Worm (Caenorhabditis elegans): ENCODE results near the gene T27F7.12.

T27F7.12 gene

ce11 chrII:4967636-4968035 is 22.3 kb upstream of the T27F7.12 start:
- TF ChIP-seq blmp-1 (tag; optimal IDR thresholded peaks at IDR 0.05), result no peak
- TF ChIP-seq ces-1 (GFP tag; optimal IDR thresholded peaks at IDR 0.05), result no peak
- TF ChIP-seq mls-2 (tag; optimal IDR thresholded peaks at IDR 0.05), result no peak
- no peak for TF ChIP-seq sem-2 (GFP tag; optimal IDR thresholded peaks at IDR 0.05)
- TF ChIP-seq tbx-8 (GFP tag; optimal IDR thresholded peaks at IDR 0.05), result no peak
- TF ChIP-seq ceh-39 (tag; optimal IDR thresholded peaks at IDR 0.05), result no peak
- no peak for TF ChIP-seq nhr-12 (tag; optimal IDR thresholded peaks at IDR 0.05)
- TF ChIP-seq lin-13 (tag; optimal IDR thresholded peaks at IDR 0.05), result no peak
- TF ChIP-seq nhr-28 (tag; optimal IDR thresholded peaks at IDR 0.05), result no peak
- TF ChIP-seq bed-3 (GFP tag; optimal IDR thresholded peaks at IDR 0.05), result no peak
- TF ChIP-seq mep-1 (tag; optimal IDR thresholded peaks at IDR 0.05), result no peak
- no peak for TF ChIP-seq zip-8 (tag; optimal IDR thresholded peaks at IDR 0.05)
- no peak for TF ChIP-seq mab-5 (tag; optimal IDR thresholded peaks at IDR 0.05)
- no peak for TF ChIP-seq lsy-2 (tag; optimal IDR thresholded peaks at IDR 0.05)
- TF ChIP-seq unc-120 (tag; optimal IDR thresholded peaks at IDR 0.05; ENCODE audit: poor library complexity, severe bottlenecking), result no peak
- TF ChIP-seq snpc-4 (tag; optimal IDR thresholded peaks at IDR 0.05), result no peak

ce11 chrII:4968863-4969262 is 21.0 kb upstream of the T27F7.12 start, which contains the start of gene shc-2:
Gene shc-2, plus strand, starts transcription at chrII:4969163.
- TF ChIP-seq ceh-43 (GFP tag; optimal IDR thresholded peaks at IDR 0.05), result no peak
- no peak for TF ChIP-seq nhr-28 (tag; optimal IDR thresholded peaks at IDR 0.05)
- no peak for TF ChIP-seq M03D4.4 (tag; optimal IDR thresholded peaks at IDR 0.05)
- TF ChIP-seq cnd-1 (tag; optimal IDR thresholded peaks at IDR 0.05), result no peak
- no peak for TF ChIP-seq nhr-12 (tag; optimal IDR thresholded peaks at IDR 0.05)
- TF ChIP-seq lin-13 (tag; optimal IDR thresholded peaks at IDR 0.05), result no peak
- no peak for TF ChIP-seq ham-2 (GFP tag; optimal IDR thresholded peaks at IDR 0.05)
- no peak for TF ChIP-seq mep-1 (tag; optimal IDR thresholded peaks at IDR 0.05)
- TF ChIP-seq nhr-237 (tag; optimal IDR thresholded peaks at IDR 0.05), result no peak
- TF ChIP-seq sptf-1 (tag; optimal IDR thresholded peaks at IDR 0.05), result no peak
- TF ChIP-seq tbx-8 (GFP tag; optimal IDR thresholded peaks at IDR 0.05), result no peak
- TF ChIP-seq bed-3 (GFP tag; optimal IDR thresholded peaks at IDR 0.05), result no peak
- TF ChIP-seq unc-39 (tag; optimal IDR thresholded peaks at IDR 0.05), result no peak
- no peak for TF ChIP-seq elt-1 (tag; optimal IDR thresholded peaks at IDR 0.05; ENCODE audit: borderline replicate concordance, insufficient read depth)
- TF ChIP-seq drap-1 (GFP tag; optimal IDR thresholded peaks at IDR 0.05), result no peak

DNA sequence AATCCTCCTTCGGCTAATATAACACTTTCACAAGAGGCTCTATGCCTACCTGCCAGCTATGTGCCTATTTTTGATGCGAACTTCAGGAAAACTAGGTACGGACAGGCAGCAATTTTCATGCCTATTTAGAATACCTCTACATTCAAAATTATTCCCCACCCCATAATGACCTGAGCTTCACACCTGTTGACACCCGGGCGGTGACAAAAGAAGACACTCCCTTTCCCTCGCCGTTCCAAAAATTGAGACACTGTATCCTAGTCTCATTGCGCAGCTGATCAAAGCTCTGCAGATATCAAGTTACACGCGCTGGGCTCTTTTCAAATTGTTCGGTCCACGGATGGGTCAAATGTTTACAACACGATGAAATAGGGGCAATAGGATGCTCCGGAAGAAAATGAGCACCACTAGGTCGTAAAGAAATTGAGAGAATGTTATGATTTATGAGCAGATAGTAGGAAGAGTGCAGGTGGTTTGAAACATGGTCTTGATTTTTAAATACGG is 15.4 kb upstream of the T27F7.12 start:
- TF ChIP-seq nhr-76 (tag; optimal IDR thresholded peaks at IDR 0.05) (no peak), lin-32 (GFP tag; optimal IDR thresholded peaks at IDR 0.05) (peak; percentile 54), bed-3 (GFP tag; optimal IDR thresholded peaks at IDR 0.05) (no peak), M03D4.4 (tag; optimal IDR thresholded peaks at IDR 0.05) (no peak), cnd-1 (tag; optimal IDR thresholded peaks at IDR 0.05) (no peak), mls-2 (tag; optimal IDR thresholded peaks at IDR 0.05) (no peak)

- no peak for TF ChIP-seq ceh-83 (GFP tag; optimal IDR thresholded peaks at IDR 0.05)
- TF ChIP-seq nhr-2 (tag; optimal IDR thresholded peaks at IDR 0.05), result peak; percentile 67
- TF ChIP-seq pha-4 (tag; optimal IDR thresholded peaks at IDR 0.05), result peak; percentile 24
Observed at ce11 chrII:4975311-4975710, 14.6 kb upstream of the T27F7.12 start.

DNA sequence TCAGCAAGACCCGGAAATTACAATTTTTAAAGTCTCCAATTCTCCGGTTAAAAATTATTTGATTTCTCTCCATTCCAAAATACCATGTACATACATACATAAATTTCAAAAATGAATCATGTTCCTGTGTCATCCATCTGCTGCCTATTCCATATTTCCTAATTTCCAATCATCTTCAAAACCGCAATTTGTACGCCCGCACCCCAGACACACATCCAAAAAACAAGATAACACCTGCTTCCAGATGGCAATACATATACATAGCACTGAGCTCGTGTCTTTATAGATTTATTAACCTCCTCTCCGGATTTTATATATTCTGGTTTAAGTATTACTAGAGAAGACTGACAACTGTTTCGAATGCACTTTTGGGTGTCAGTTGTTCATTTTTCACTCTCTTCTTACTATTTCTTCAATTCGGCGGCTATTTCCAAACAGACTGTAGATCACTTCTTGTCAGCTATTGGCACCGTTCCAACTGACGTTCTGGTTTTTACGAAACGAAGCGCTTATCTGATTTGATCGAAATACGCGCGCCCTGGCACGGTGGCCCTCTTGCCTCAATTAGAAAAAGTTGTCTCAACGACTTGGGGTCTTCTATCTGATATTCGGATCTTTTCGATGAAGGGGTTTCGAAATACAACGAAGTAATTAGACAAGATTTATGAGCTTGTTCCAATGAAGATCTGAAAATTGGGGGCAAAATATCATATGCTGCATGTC is 8.1 kb upstream of the T27F7.12 start:
- peak; percentile 92 for TF ChIP-seq lin-32 (GFP tag; optimal IDR thresholded peaks at IDR 0.05)
- TF ChIP-seq hlh-1 (tag; optimal IDR thresholded peaks at IDR 0.05), result peak; percentile 21
- no peak for TF ChIP-seq lin-13 (tag; optimal IDR thresholded peaks at IDR 0.05)

Data from whole organism, mixed stage, embryonic.